Worm (Caenorhabditis elegans): ENCODE data around the gene R07H5.16.

DNA sequence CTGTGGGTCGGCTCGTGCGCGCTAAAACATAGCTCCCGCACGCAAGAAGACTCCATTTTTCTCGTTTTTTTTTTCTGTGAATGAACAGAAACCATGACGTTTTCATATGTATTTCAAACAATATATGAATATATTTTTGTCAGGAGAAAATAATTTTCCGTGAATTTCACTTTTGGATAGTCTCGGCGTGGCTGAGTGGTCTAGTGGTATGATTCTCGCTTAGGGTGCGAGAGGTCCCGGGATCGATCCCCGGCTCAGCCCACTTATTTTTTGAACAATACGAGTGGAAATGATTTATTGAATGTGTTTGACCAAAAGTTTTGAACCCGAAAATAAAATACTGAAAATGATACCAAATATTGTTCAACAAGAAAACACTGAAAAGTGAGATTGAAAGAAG lies 32.2 kb downstream of the R07H5.16 start:
- TF ChIP-seq unc-62 (GFP tag; optimal IDR thresholded peaks at IDR 0.05) (no peak), lin-39 (tag; optimal IDR thresholded peaks at IDR 0.05) (no peak), snpc-4 (tag; optimal IDR thresholded peaks at IDR 0.05) (no peak), nhr-12 (tag; optimal IDR thresholded peaks at IDR 0.05) (no peak), fos-1 (tag; optimal IDR thresholded peaks at IDR 0.05) (no peak), elt-1 (tag; optimal IDR thresholded peaks at IDR 0.05) (no peak), nhr-43 (tag; optimal IDR thresholded peaks at IDR 0.05; ENCODE audit: poor library complexity, severe bottlenecking) (no peak), pha-4 (tag; optimal IDR thresholded peaks at IDR 0.05) (no peak), fkh-2 (tag; optimal IDR thresholded peaks at IDR 0.05) (no peak)

Data from whole organism, L3 larva.